Worm (Caenorhabditis elegans) whole organism, late embryonic: ENCODE data around the gene K01A12.3.

ENCODE experiments used
- C38D4.7 ChIP-seq: fragments of 200-800 bp; sonication (Bioruptor generic); optimal IDR thresholded peaks from 2 replicates; lab custom pipeline; 2018; ENCODE audit warnings: mild to moderate bottlenecking, missing genetic modification characterization, moderate library complexity, missing compliant biosample characterization
- F13H6.1 ChIP-seq: sonication (generic microtip); optimal IDR thresholded peaks from 2 replicates; lab custom pipeline; 2016; ENCODE audit warnings: missing genetic modification characterization, missing compliant biosample characterization
- K02D7.2 ChIP-seq: sonication (generic microtip); optimal IDR thresholded peaks from 2 replicates; lab custom pipeline; 2017; ENCODE audit warnings: mild to moderate bottlenecking, missing genetic modification characterization, missing compliant biosample characterization
- K09A11.1 ChIP-seq: sonication (generic microtip); optimal IDR thresholded peaks from 2 replicates; lab custom pipeline; 2017; ENCODE audit warnings: antibody characterized with exemption, mild to moderate bottlenecking, missing genetic modification characterization, missing compliant biosample characterization; ENCODE audit not compliant: insufficient read depth
- T23F11.4 ChIP-seq: fragments of 200-800 bp; sonication (Bioruptor generic); optimal IDR thresholded peaks from 2 replicates; lab custom pipeline; 2018; ENCODE audit warnings: mild to moderate bottlenecking, missing genetic modification characterization, missing compliant biosample characterization
- Y22D7AL.16 ChIP-seq: sonication (generic microtip); optimal IDR thresholded peaks from 2 replicates; lab custom pipeline; 2016; ENCODE audit warnings: missing genetic modification characterization, missing compliant biosample characterization
- ahr-1 ChIP-seq: sonication (generic microtip); optimal IDR thresholded peaks from 2 replicates; lab custom pipeline; 2016; ENCODE audit warnings: missing genetic modification characterization, missing compliant biosample characterization
- ceh-18 ChIP-seq: sonication (generic microtip); optimal IDR thresholded peaks from 2 replicates; lab custom pipeline; 2016; ENCODE audit warnings: missing genetic modification characterization, missing compliant biosample characterization
- ceh-19 ChIP-seq: fragments of 200-800 bp; sonication (Bioruptor generic); optimal IDR thresholded peaks from 2 replicates; lab custom pipeline; 2018; ENCODE audit warnings: mild to moderate bottlenecking, missing genetic modification characterization, missing compliant biosample characterization
- ceh-30 ChIP-seq: fragments of 150-350 bp; optimal IDR thresholded peaks from 2 replicates; lab custom pipeline; 2014; ENCODE audit warnings: missing biosample characterization, missing genetic modification characterization
- ceh-34 ChIP-seq: sonication (generic microtip); optimal IDR thresholded peaks from 2 replicates; lab custom pipeline; 2016; ENCODE audit warnings: mild to moderate bottlenecking, missing genetic modification characterization, missing compliant biosample characterization
- ceh-45 ChIP-seq: fragments of 200-800 bp; sonication (Bioruptor generic); IDR thresholded peaks from 2 replicates; pipeline ENCODE4 v1.3.6; 2022; ENCODE audit warnings: missing genetic modification reagents, missing genetic modification characterization, missing compliant biosample characterization
- ceh-6 ChIP-seq: fragments of 200-800 bp; sonication (Bioruptor generic); optimal IDR thresholded peaks from 2 replicates; lab custom pipeline; 2018; ENCODE audit warnings: mild to moderate bottlenecking, missing genetic modification characterization, missing compliant biosample characterization
- ceh-9 ChIP-seq: sonication (generic microtip); optimal IDR thresholded peaks from 2 replicates; lab custom pipeline; 2016; ENCODE audit warnings: mild to moderate bottlenecking, missing genetic modification characterization, inconsistent platforms, missing compliant biosample characterization
- che-1 ChIP-seq: sonication (generic microtip); optimal IDR thresholded peaks from 2 replicates; lab custom pipeline; 2016; ENCODE audit warnings: mild to moderate bottlenecking, missing genetic modification characterization, missing compliant biosample characterization
- dmd-4 ChIP-seq: sonication (generic microtip); optimal IDR thresholded peaks from 2 replicates; lab custom pipeline; 2016; ENCODE audit warnings: borderline replicate concordance, missing genetic modification characterization, missing compliant biosample characterization
- ets-4 ChIP-seq: sonication (generic microtip); optimal IDR thresholded peaks from 2 replicates; lab custom pipeline; 2016; ENCODE audit warnings: missing genetic modification characterization, missing compliant biosample characterization
- eyg-1 ChIP-seq: sonication (generic microtip); optimal IDR thresholded peaks from 2 replicates; lab custom pipeline; 2016; ENCODE audit warnings: missing genotype, missing genetic modification characterization, missing compliant biosample characterization
- fax-1 ChIP-seq: sonication (generic microtip); optimal IDR thresholded peaks from 2 replicates; lab custom pipeline; 2016; ENCODE audit warnings: missing genotype, missing genetic modification characterization, missing compliant biosample characterization
- fkh-10 ChIP-seq: fragments of 150-350 bp; optimal IDR thresholded peaks from 2 replicates; lab custom pipeline; 2014; ENCODE audit warnings: missing biosample characterization, missing genetic modification reagents, missing genetic modification characterization
- fkh-6 ChIP-seq: sonication (generic microtip); optimal IDR thresholded peaks from 2 replicates; lab custom pipeline; 2016; ENCODE audit warnings: missing genetic modification characterization, missing compliant biosample characterization
- gmeb-2 ChIP-seq: sonication (generic microtip); optimal IDR thresholded peaks from 2 replicates; lab custom pipeline; 2016; ENCODE audit warnings: missing genetic modification characterization, inconsistent platforms, missing compliant biosample characterization
- hlh-30 ChIP-seq: sonication (generic microtip); optimal IDR thresholded peaks from 2 replicates; lab custom pipeline; 2017; ENCODE audit warnings: antibody characterized with exemption, missing genetic modification characterization, missing compliant biosample characterization; ENCODE audit not compliant: insufficient read depth
- hlh-6 ChIP-seq: sonication (generic microtip); optimal IDR thresholded peaks from 2 replicates; lab custom pipeline; 2016; ENCODE audit warnings: missing genotype, missing genetic modification characterization, missing compliant biosample characterization
- lin-11 ChIP-seq: fragments of 200-800 bp; sonication (Bioruptor generic); optimal IDR thresholded peaks from 2 replicates; lab custom pipeline; 2018; ENCODE audit warnings: mild to moderate bottlenecking, missing genetic modification characterization, missing compliant biosample characterization
- nfya-1 ChIP-seq: sonication (generic microtip); optimal IDR thresholded peaks from 2 replicates; lab custom pipeline; 2017; ENCODE audit warnings: missing genetic modification characterization, mild to moderate bottlenecking, missing compliant biosample characterization, antibody characterized with exemption, moderate library complexity
- npax-4 ChIP-seq: sonication (generic microtip); optimal IDR thresholded peaks from 2 replicates; lab custom pipeline; 2016; ENCODE audit warnings: missing genetic modification characterization, missing compliant biosample characterization
- pat-9 ChIP-seq: fragments of 200-800 bp; sonication (Bioruptor generic); optimal IDR thresholded peaks from 2 replicates; lab custom pipeline; 2018; ENCODE audit warnings: mild to moderate bottlenecking, missing genetic modification characterization, moderate library complexity, missing compliant biosample characterization
- pax-1 ChIP-seq: fragments of 150-350 bp; optimal IDR thresholded peaks from 2 replicates; lab custom pipeline; 2014; ENCODE audit warnings: missing biosample characterization, missing genetic modification characterization
- pqm-1 ChIP-seq: sonication (generic microtip); optimal IDR thresholded peaks from 2 replicates; lab custom pipeline; 2016; ENCODE audit warnings: missing genetic modification characterization, missing compliant biosample characterization
- pros-1 ChIP-seq: fragments of 150-350 bp; optimal IDR thresholded peaks from 2 replicates; lab custom pipeline; 2014; ENCODE audit warnings: missing biosample characterization, missing genetic modification reagents, missing genetic modification characterization
- rnt-1 ChIP-seq: sonication (generic microtip); optimal IDR thresholded peaks from 2 replicates; lab custom pipeline; 2016; ENCODE audit warnings: missing genetic modification characterization, missing compliant biosample characterization
- sox-2 ChIP-seq: fragments of 200-800 bp; sonication (Bioruptor generic); IDR thresholded peaks from 2 replicates; pipeline ENCODE4 v1.3.6; 2022; ENCODE audit warnings: missing genetic modification reagents, missing genetic modification characterization, missing compliant biosample characterization
- sox-4 ChIP-seq: sonication (generic microtip); optimal IDR thresholded peaks from 2 replicates; lab custom pipeline; 2017; ENCODE audit warnings: mild to moderate bottlenecking, missing genetic modification characterization, inconsistent platforms, missing compliant biosample characterization
- syd-9 ChIP-seq: sonication (generic microtip); optimal IDR thresholded peaks from 2 replicates; lab custom pipeline; 2016; ENCODE audit warnings: mild to moderate bottlenecking, missing genetic modification characterization, moderate library complexity, missing compliant biosample characterization
- tbx-2 ChIP-seq: sonication (generic microtip); optimal IDR thresholded peaks from 2 replicates; lab custom pipeline; 2016; ENCODE audit warnings: missing genetic modification characterization, missing compliant biosample characterization
- tbx-7 ChIP-seq: sonication (generic microtip); optimal IDR thresholded peaks from 2 replicates; lab custom pipeline; 2016; ENCODE audit warnings: missing genotype, missing genetic modification characterization, missing compliant biosample characterization
- ttx-3 ChIP-seq: sonication (generic microtip); optimal IDR thresholded peaks from 2 replicates; lab custom pipeline; 2016; ENCODE audit warnings: missing genetic modification reagents, missing genetic modification characterization, missing compliant biosample characterization
- unc-3 ChIP-seq, 2 experiments: fragments of 200-800 bp in 1 of 2; sonication (Bioruptor generic) in 1 of 2; sonication (generic microtip) in 1 of 2; conservative IDR thresholded peaks in 1 of 2; optimal IDR thresholded peaks in 1 of 2; 2 replicates each; pipeline versions ENCODE4 v1.3.6 to Lab custom; 2016 to 2022; ENCODE audit warnings: missing compliant biosample characterization in 2 of 2, missing genetic modification characterization in 2 of 2, missing genetic modification reagents in 1 of 2
- unc-42 ChIP-seq: sonication (generic microtip); optimal IDR thresholded peaks from 2 replicates; lab custom pipeline; 2016; ENCODE audit warnings: missing genotype, missing genetic modification characterization, missing compliant biosample characterization
- zip-5 ChIP-seq: sonication (generic microtip); optimal IDR thresholded peaks from 2 replicates; lab custom pipeline; 2016; ENCODE audit warnings: missing genetic modification characterization, missing compliant biosample characterization

K01A12.3 gene

ce11 chrX:8608756-8609155, 16.2 kb downstream of the K01A12.3 start:
- TF ChIP-seq gmeb-2 (tag; lab: Kevin White, UChicago), result peak; percentile 2
- TF ChIP-seq dmd-4 (tag; lab: Kevin White, UChicago), result no peak
- TF ChIP-seq rnt-1 (tag; lab: Kevin White, UChicago), result peak; percentile 45

- TF ChIP-seq che-1, result no peak
- TF ChIP-seq ceh-34 (tag; lab: Kevin White, UChicago), result peak; percentile 0
- TF ChIP-seq tbx-2 (tag; lab: Kevin White, UChicago), result peak; percentile 4
- TF ChIP-seq nfya-1 (tag; lab: Kevin White, UChicago), result peak; percentile 55
- TF ChIP-seq, all 69 proteins: peak for 3
Measured at ce11 chrX:8605005-8605404, 20.0 kb downstream of the K01A12.3 start, which contains the start of the genes H35N09.2 and H35N09.1. Gene H35N09.2, minus strand, starts transcription at chrX:8605058. Gene H35N09.1, plus strand, starts transcription at chrX:8605339.

- TF ChIP-seq fkh-6 (tag; lab: Kevin White, UChicago), result no peak
- no peak for TF ChIP-seq pat-9 (tag; lab: Kevin White, UChicago)
- TF ChIP-seq ttx-3, result no peak
- no peak for TF ChIP-seq rnt-1 (tag; lab: Kevin White, UChicago)
- TF ChIP-seq hlh-6 (tag; lab: Kevin White, UChicago), result no peak
- TF ChIP-seq eyg-1 (tag; lab: Kevin White, UChicago), result no peak
- TF ChIP-seq C38D4.7 (GFP tag; lab: Kevin White, UChicago), result no peak
- TF ChIP-seq ahr-1 (tag; lab: Kevin White, UChicago), result no peak
- no peak for TF ChIP-seq ets-4 (tag; lab: Kevin White, UChicago)
- no peak for TF ChIP-seq Y22D7AL.16 (tag; lab: Kevin White, UChicago)
- no peak for TF ChIP-seq K09A11.1 (tag; lab: Kevin White, UChicago)
- TF ChIP-seq ceh-30 (tag; lab: Kevin White, UChicago), result no peak
- no peak for TF ChIP-seq fkh-10 (GFP tag; lab: Kevin White, UChicago)
- no peak for TF ChIP-seq fax-1 (tag; lab: Kevin White, UChicago)
- TF ChIP-seq T23F11.4 (GFP tag; lab: Kevin White, UChicago), result no peak
- no peak for TF ChIP-seq unc-42 (tag; lab: Kevin White, UChicago)
- no peak for TF ChIP-seq che-1
- no peak for TF ChIP-seq ceh-18 (tag; lab: Kevin White, UChicago)
- TF ChIP-seq syd-9 (tag; lab: Kevin White, UChicago), result no peak
- TF ChIP-seq ceh-6 (GFP tag; lab: Kevin White, UChicago), result no peak
Measured at ce11 chrX:8604160-8604559, 20.8 kb downstream of the K01A12.3 start.

ce11 chrX:8602722-8603427, 22.1 kb downstream of the K01A12.3 start:
- no peak for TF ChIP-seq pax-1 (tag; lab: Kevin White, UChicago)
- no peak for TF ChIP-seq rnt-1 (tag; lab: Kevin White, UChicago)
- peak; percentile 65 for TF ChIP-seq lin-11 (tag; lab: Kevin White, UChicago)
- peak; percentile 65; the same call in 1 of the 2 replicates for TF ChIP-seq ceh-45 (GFP tag; lab: Robert Waterston, UW)
- no peak for TF ChIP-seq hlh-30 (tag; lab: Kevin White, UChicago)
- TF ChIP-seq ceh-9 (tag; lab: Kevin White, UChicago), result peak; percentile 49
- no peak for TF ChIP-seq unc-42 (tag; lab: Kevin White, UChicago)
- TF ChIP-seq pros-1 (tag; lab: Kevin White, UChicago), result no peak
- TF ChIP-seq fkh-6 (tag; lab: Kevin White, UChicago), result no peak
- peak; percentile 32 for TF ChIP-seq ceh-19 (GFP tag; lab: Kevin White, UChicago)
- TF ChIP-seq tbx-7, result no peak
- TF ChIP-seq pat-9 (tag; lab: Kevin White, UChicago), result peak; percentile 28
- peak; percentile 69 for TF ChIP-seq che-1
- TF ChIP-seq Y22D7AL.16 (tag; lab: Kevin White, UChicago), result no peak
- TF ChIP-seq sox-4, result peak; percentile 18
- TF ChIP-seq sox-2 (GFP tag; lab: Robert Waterston, UW), result 0 out of 2 replicates have a peak, but pooled peaks have one; percentile 10
- no peak for TF ChIP-seq K02D7.2
- peak; percentile 58 for TF ChIP-seq C38D4.7 (GFP tag; lab: Kevin White, UChicago)
- TF ChIP-seq ceh-18 (tag; lab: Kevin White, UChicago), result no peak
- TF ChIP-seq npax-4 (tag; lab: Kevin White, UChicago), result peak; percentile 23
- TF ChIP-seq gmeb-2 (tag; lab: Kevin White, UChicago), result peak; percentile 24
- TF ChIP-seq F13H6.1, result no peak
- no peak for TF ChIP-seq nfya-1 (tag; lab: Kevin White, UChicago)
- peak; percentile 66 for TF ChIP-seq unc-3 (GFP tag; conservative IDR thresholded peaks at IDR 0.05; lab: Robert Waterston, UW)
- no peak for TF ChIP-seq unc-3 (tag; optimal IDR thresholded peaks at IDR 0.05; lab: Kevin White, UChicago)
- no peak for TF ChIP-seq pqm-1 (tag; lab: Kevin White, UChicago)
- TF ChIP-seq zip-5 (tag; lab: Kevin White, UChicago), result no peak
- TF ChIP-seq, all 69 proteins: peak for 12
